Fruit fly (Drosophila melanogaster) whole organism, prepupa: Measurements from ENCODE around the gene Obp99c.

Source experiments
- Blimp-1 ChIP-seq: fragments of 200-800 bp; sonication (Bioruptor generic); optimal IDR thresholded peaks from 3 replicates; lab custom pipeline; 2017; ENCODE audit warnings: missing biosample characterization, missing genetic modification characterization, mild to moderate bottlenecking, moderate library complexity, missing genetic modification reagents
- CG10631 ChIP-seq: fragments of 200-800 bp; sonication (Bioruptor generic); optimal IDR thresholded peaks from 2 replicates; lab custom pipeline; 2016; ENCODE audit warnings: missing biosample characterization, missing genetic modification characterization
- CG11294 ChIP-seq: fragments of 200-800 bp; sonication (Bioruptor generic); IDR thresholded peaks from 2 replicates; pipeline ENCODE4 v1.3.6; 2022; ENCODE audit warnings: missing biosample characterization, missing genetic modification characterization
- CG11762 ChIP-seq: fragments of 200-800 bp; sonication (Bioruptor generic); optimal IDR thresholded peaks from 3 replicates; lab custom pipeline; 2016; ENCODE audit warnings: missing biosample characterization, missing genetic modification characterization; ENCODE audit not compliant: insufficient read depth
- CG11902 ChIP-seq: fragments of 200-800 bp; sonication (Bioruptor generic); optimal IDR thresholded peaks from 3 replicates; lab custom pipeline; 2016; ENCODE audit warnings: missing biosample characterization, missing genetic modification characterization
- CG15336 ChIP-seq: fragments of 200-800 bp; sonication (Bioruptor generic); IDR thresholded peaks from 2 replicates; pipeline ENCODE4 v1.3.6; 2022; ENCODE audit warnings: missing biosample characterization, missing genetic modification characterization
- CG1621 ChIP-seq: fragments of 200-800 bp; sonication (Bioruptor generic); optimal IDR thresholded peaks from 3 replicates; lab custom pipeline; 2018; ENCODE audit warnings: missing biosample characterization, mild to moderate bottlenecking, missing genetic modification characterization
- CG16779 ChIP-seq: fragments of 200-800 bp; sonication (Bioruptor generic); optimal IDR thresholded peaks from 3 replicates; lab custom pipeline; 2017; ENCODE audit warnings: missing biosample characterization, mild to moderate bottlenecking, missing genetic modification characterization
- CG31627 ChIP-seq: fragments of 200-800 bp; sonication (Bioruptor generic); optimal IDR thresholded peaks from 3 replicates; lab custom pipeline; 2016; ENCODE audit warnings: missing biosample characterization, missing genetic modification characterization
- CG32006 ChIP-seq: fragments of 200-800 bp; sonication (Bioruptor generic); optimal IDR thresholded peaks from 3 replicates; lab custom pipeline; 2017; ENCODE audit warnings: missing biosample characterization, mild to moderate bottlenecking, missing genetic modification characterization
- CG34406 ChIP-seq: fragments of 200-800 bp; sonication (Bioruptor generic); optimal IDR thresholded peaks from 3 replicates; lab custom pipeline; 2016; ENCODE audit warnings: missing biosample characterization, missing genetic modification characterization
- CG3919 ChIP-seq: fragments of 200-800 bp; sonication (Bioruptor generic); optimal IDR thresholded peaks from 3 replicates; lab custom pipeline; 2016; ENCODE audit warnings: missing biosample characterization, missing genetic modification characterization
- CG4318 ChIP-seq: fragments of 200-800 bp; sonication (Bioruptor generic); optimal IDR thresholded peaks from 3 replicates; lab custom pipeline; 2017; ENCODE audit warnings: missing biosample characterization, mild to moderate bottlenecking, missing genetic modification characterization
- CG6163 ChIP-seq: fragments of 200-800 bp; sonication (Bioruptor generic); IDR thresholded peaks from 3 replicates; pipeline ENCODE4 v1.3.6; 2022; ENCODE audit warnings: missing biosample characterization, missing genetic modification characterization
- CG6276 ChIP-seq: fragments of 200-800 bp; sonication (Bioruptor generic); optimal IDR thresholded peaks from 2 replicates; lab custom pipeline; 2017; ENCODE audit warnings: missing biosample characterization, mild to moderate bottlenecking, missing genetic modification characterization
- CG6792 ChIP-seq: fragments of 200-800 bp; sonication (Bioruptor generic); optimal IDR thresholded peaks from 3 replicates; lab custom pipeline; 2016; ENCODE audit warnings: missing biosample characterization, missing genetic modification characterization
- CG6854 ChIP-seq: fragments of 200-800 bp; sonication (Bioruptor generic); optimal IDR thresholded peaks from 2 replicates; lab custom pipeline; 2017; ENCODE audit warnings: missing biosample characterization, mild to moderate bottlenecking, missing genetic modification characterization
- CG7368 ChIP-seq: fragments of 200-800 bp; sonication (Bioruptor generic); optimal IDR thresholded peaks from 3 replicates; lab custom pipeline; 2016; ENCODE audit warnings: missing biosample characterization, missing genetic modification characterization
- CG8119 ChIP-seq: fragments of 200-800 bp; sonication (Bioruptor generic); IDR thresholded peaks from 3 replicates; pipeline ENCODE4 v1.3.6; 2022; ENCODE audit warnings: missing biosample characterization, missing genetic modification characterization
- CG8319 ChIP-seq: fragments of 200-800 bp; sonication (Bioruptor generic); optimal IDR thresholded peaks from 3 replicates; lab custom pipeline; 2016; ENCODE audit warnings: missing biosample characterization, missing genetic modification characterization
- CG8632 ChIP-seq: fragments of 200-800 bp; sonication (Bioruptor generic); optimal IDR thresholded peaks from 3 replicates; lab custom pipeline; 2016; ENCODE audit warnings: missing biosample characterization, missing genetic modification characterization
- CG9139 ChIP-seq: fragments of 200-800 bp; sonication (Bioruptor generic); optimal IDR thresholded peaks from 3 replicates; lab custom pipeline; 2017; ENCODE audit warnings: missing biosample characterization, mild to moderate bottlenecking, missing genetic modification characterization
- Eip93F ChIP-seq: fragments of 200-800 bp; sonication (Bioruptor generic); optimal IDR thresholded peaks from 2 replicates; lab custom pipeline; 2016; ENCODE audit warnings: missing biosample characterization, mild to moderate bottlenecking, missing genetic modification characterization
- Ets21C ChIP-seq: fragments of 200-800 bp; sonication (Bioruptor generic); optimal IDR thresholded peaks from 3 replicates; lab custom pipeline; 2016; ENCODE audit warnings: missing biosample characterization, missing genetic modification characterization
- Ets96B ChIP-seq: fragments of 200-800 bp; optimal IDR thresholded peaks from 2 replicates; lab custom pipeline; 2019; ENCODE audit warnings: missing biosample characterization, mild to moderate bottlenecking, missing genetic modification characterization, moderate library complexity
- Gug ChIP-seq: fragments of 200-800 bp; sonication (Bioruptor generic); IDR thresholded peaks from 2 replicates; pipeline ENCODE4 v1.3.6; 2022; ENCODE audit warnings: missing biosample characterization, missing genetic modification characterization
- Hr38 ChIP-seq: sonication (Bioruptor generic); optimal IDR thresholded peaks from 2 replicates; lab custom pipeline; 2016; ENCODE audit warnings: missing biosample characterization, missing genetic modification characterization
- Hr39 ChIP-seq: fragments of 200-800 bp; sonication (Bioruptor generic); optimal IDR thresholded peaks from 2 replicates; lab custom pipeline; 2016; ENCODE audit warnings: missing biosample characterization, missing genetic modification characterization
- Lpt ChIP-seq: fragments of 200-800 bp; sonication (Bioruptor generic); optimal IDR thresholded peaks from 3 replicates; lab custom pipeline; 2016; ENCODE audit warnings: missing biosample characterization, missing genetic modification characterization
- OdsH ChIP-seq: fragments of 200-800 bp; sonication (Bioruptor generic); optimal IDR thresholded peaks from 3 replicates; lab custom pipeline; 2016; ENCODE audit warnings: missing biosample characterization, missing genetic modification characterization
- Smox ChIP-seq: fragments of 200-800 bp; sonication (Bioruptor generic); optimal IDR thresholded peaks from 3 replicates; lab custom pipeline; 2016; ENCODE audit warnings: missing biosample characterization, missing genetic modification characterization
- Sox15 ChIP-seq: fragments of 200-800 bp; sonication (Bioruptor generic); optimal IDR thresholded peaks from 3 replicates; lab custom pipeline; 2016; ENCODE audit warnings: missing biosample characterization, missing genetic modification characterization
- achi ChIP-seq: fragments of 200-800 bp; sonication (Bioruptor generic); optimal IDR thresholded peaks from 3 replicates; lab custom pipeline; 2016; ENCODE audit warnings: missing biosample characterization, missing genetic modification characterization
- cyc ChIP-seq: fragments of 200-800 bp; sonication (Bioruptor generic); optimal IDR thresholded peaks from 3 replicates; lab custom pipeline; 2016; ENCODE audit warnings: missing biosample characterization, missing genetic modification characterization
- dsx ChIP-seq: fragments of 200-800 bp; optimal IDR thresholded peaks from 3 replicates; lab custom pipeline; 2019; ENCODE audit warnings: missing biosample characterization, mild to moderate bottlenecking, missing genetic modification characterization, moderate library complexity; ENCODE audit not compliant: poor library complexity, severe bottlenecking
- eg ChIP-seq: fragments of 200-800 bp; sonication (Bioruptor generic); IDR thresholded peaks from 3 replicates; pipeline ENCODE4 v1.3.6; 2022; ENCODE audit warnings: missing biosample characterization, missing genetic modification characterization
- esn ChIP-seq: fragments of 200-800 bp; sonication (Bioruptor generic); optimal IDR thresholded peaks from 2 replicates; lab custom pipeline; 2016; ENCODE audit warnings: missing biosample characterization, mild to moderate bottlenecking, missing genetic modification characterization, moderate library complexity
- fkh ChIP-seq: fragments of 200-800 bp; sonication (Bioruptor generic); optimal IDR thresholded peaks from 3 replicates; lab custom pipeline; 2017; ENCODE audit warnings: missing biosample characterization, mild to moderate bottlenecking, missing genetic modification characterization, moderate library complexity
- lz ChIP-seq: fragments of 200-800 bp; sonication (Bioruptor generic); optimal IDR thresholded peaks from 3 replicates; lab custom pipeline; 2016; ENCODE audit warnings: missing biosample characterization, missing genetic modification characterization
- net ChIP-seq: fragments of 200-800 bp; sonication (Bioruptor generic); optimal IDR thresholded peaks from 3 replicates; lab custom pipeline; 2016; ENCODE audit warnings: missing biosample characterization, missing genetic modification characterization
- salr ChIP-seq, 2 experiments: fragments of 200-800 bp; sonication (Bioruptor generic); optimal IDR thresholded peaks; 3 replicates each; lab custom pipeline; 2016 to 2018; ENCODE audit warnings: missing biosample characterization in 2 of 2, missing genetic modification characterization in 2 of 2, mild to moderate bottlenecking in 1 of 2
- spab ChIP-seq: fragments of 200-800 bp; sonication (Bioruptor generic); optimal IDR thresholded peaks from 2 replicates; lab custom pipeline; 2017; ENCODE audit warnings: missing biosample characterization, mild to moderate bottlenecking, missing genetic modification characterization, missing genetic modification reagents
- topi ChIP-seq: fragments of 200-800 bp; sonication (Bioruptor generic); optimal IDR thresholded peaks from 3 replicates; lab custom pipeline; 2016; ENCODE audit warnings: missing biosample characterization, missing genetic modification characterization
- vri ChIP-seq: fragments of 200-800 bp; sonication (Bioruptor generic); optimal IDR thresholded peaks from 3 replicates; lab custom pipeline; 2016; ENCODE audit warnings: missing biosample characterization, mild to moderate bottlenecking, missing genetic modification characterization

Gene Obp99c

dm6 chr3R:29682152-29682600 is 6.9 kb downstream of the Obp99c start, which contains the start of the genes CG7582 and Gycalpha99B (continued):
- no peak for TF ChIP-seq CG8632
- peak; percentile 42 for TF ChIP-seq CG6276 (GFP tag; lab: Kevin White, UChicago)
- TF ChIP-seq CG32006 = no peak
- TF ChIP-seq Lpt (GFP tag; lab: Kevin White, UChicago) = no peak
- no peak for TF ChIP-seq CG11294 (GFP tag; lab: Robert Waterston, UW)
- TF ChIP-seq Hr38 (GFP tag; lab: Kevin White, UChicago) = no peak
- TF ChIP-seq CG9139 (GFP tag; lab: Kevin White, UChicago) = no peak
- TF ChIP-seq CG6792 = no peak
- TF ChIP-seq Eip93F = no peak
- no peak for TF ChIP-seq CG11762 (GFP tag; lab: Kevin White, UChicago)
- TF ChIP-seq CG16779 (tag; lab: Kevin White, UChicago) = peak; percentile 23
- no peak for TF ChIP-seq achi (GFP tag; lab: Kevin White, UChicago)
- no peak for TF ChIP-seq CG11902 (GFP tag; lab: Kevin White, UChicago)
- TF ChIP-seq, all 60 proteins: peak for 16

- TF ChIP-seq Ets21C (no peak), fkh (GFP tag; lab: Kevin White, UChicago) (no peak), Hr38 (GFP tag; lab: Kevin White, UChicago) (no peak), CG8319 (GFP tag; lab: Kevin White, UChicago) (no peak), topi (GFP tag; lab: Kevin White, UChicago) (no peak), Ets96B (tag; lab: Kevin White, UChicago) (no peak), CG4318 (GFP tag; lab: Kevin White, UChicago) (no peak), cyc (GFP tag; lab: Kevin White, UChicago) (no peak), CG10631 (GFP tag; lab: Kevin White, UChicago) (no peak)
- TF ChIP-seq, all 60 proteins: peak for 0
Measured at dm6 chr3R:29681241-29681640, 7.9 kb downstream of the Obp99c start.

- peak; percentile 44 for TF ChIP-seq net (GFP tag; lab: Kevin White, UChicago)
- peak; percentile 60 for TF ChIP-seq Gug (GFP tag; lab: Robert Waterston, UW)
- peak; percentile 54; the same call in 1 of the 2 replicates for TF ChIP-seq CG15336 (GFP tag; lab: Robert Waterston, UW)
- TF ChIP-seq achi (GFP tag; lab: Kevin White, UChicago) = peak; percentile 62
- TF ChIP-seq CG11902 (GFP tag; lab: Kevin White, UChicago) = peak; percentile 38
- TF ChIP-seq CG3919 (GFP tag; lab: Kevin White, UChicago) = peak; percentile 66
- TF ChIP-seq lz = peak; percentile 74
- TF ChIP-seq Hr38 (GFP tag; lab: Kevin White, UChicago) = no peak
- no peak for TF ChIP-seq spab (GFP tag; lab: Kevin White, UChicago)
- TF ChIP-seq CG8119 = peak; percentile 47; the same call in 2 of the 3 replicates
- TF ChIP-seq cyc (GFP tag; lab: Kevin White, UChicago) = peak; percentile 73
- TF ChIP-seq CG11762 (GFP tag; lab: Kevin White, UChicago) = peak; percentile 21
- peak; percentile 31 for TF ChIP-seq CG7368 (GFP tag; lab: Kevin White, UChicago)
- no peak for TF ChIP-seq salr (GFP tag; optimal IDR thresholded peaks at IDR 0.05; lab: Kevin White, UChicago)
- TF ChIP-seq Sox15 = peak; percentile 48
- TF ChIP-seq Smox (GFP tag; lab: Kevin White, UChicago) = peak; percentile 60
- TF ChIP-seq CG32006 = peak; percentile 59
- no peak for TF ChIP-seq CG16779 (tag; lab: Kevin White, UChicago)
- TF ChIP-seq CG1621 (tag; lab: Kevin White, UChicago) = peak; percentile 41
- TF ChIP-seq vri (GFP tag; lab: Kevin White, UChicago) = no peak
- peak; percentile 77 for TF ChIP-seq CG6163
- peak; percentile 69 for TF ChIP-seq Hr39
- peak; percentile 30 for TF ChIP-seq Eip93F
- TF ChIP-seq OdsH (GFP tag; lab: Kevin White, UChicago) = peak; percentile 75
- TF ChIP-seq CG34406 (GFP tag; lab: Kevin White, UChicago) = peak; percentile 19
- no peak for TF ChIP-seq CG4318 (GFP tag; lab: Kevin White, UChicago)
- TF ChIP-seq eg (GFP tag; lab: Robert Waterston, UW) = peak; percentile 75; the same call in 2 of the 3 replicates
- peak; percentile 76 for TF ChIP-seq esn (GFP tag; lab: Kevin White, UChicago)
- TF ChIP-seq CG6276 (GFP tag; lab: Kevin White, UChicago) = no peak
- TF ChIP-seq dsx (GFP tag; lab: Kevin White, UChicago) = peak; percentile 23
- TF ChIP-seq CG10631 (GFP tag; lab: Kevin White, UChicago) = no peak
- no peak; the same call in 1 of the 2 replicates for TF ChIP-seq CG11294 (GFP tag; lab: Robert Waterston, UW)
- TF ChIP-seq CG6792 = peak; percentile 37
- peak; percentile 74 for TF ChIP-seq CG31627 (GFP tag; lab: Kevin White, UChicago)
- TF ChIP-seq CG8319 (GFP tag; lab: Kevin White, UChicago) = peak; percentile 13
- TF ChIP-seq Ets96B (tag; lab: Kevin White, UChicago) = peak; percentile 63
- TF ChIP-seq Blimp-1 (GFP tag; lab: Kevin White, UChicago) = no peak
- TF ChIP-seq CG6854 = no peak
- TF ChIP-seq CG8632 = peak; percentile 27
Measured at dm6 chr3R:29675333-29675732, 13.8 kb downstream of the Obp99c start, which contains the start of the genes Bub3 and Cap-D2. TSS of gene Bub3 (minus strand) at chr3R:29675421. TSS of gene Cap-D2 (plus strand) at chr3R:29675651.
